Worm (Caenorhabditis elegans) whole organism, mixed stage, embryonic: ENCODE results near the gene K06H6.2.

Experiments used
- nhr-28 ChIP-seq: fragments of 150-350 bp; optimal IDR thresholded peaks from 2 replicates; lab custom pipeline; 2014; ENCODE audit warnings: missing biosample characterization, missing genetic modification characterization
- unc-62 ChIP-seq: fragments of 150-350 bp; optimal IDR thresholded peaks from 2 replicates; lab custom pipeline; 2014; ENCODE audit warnings: missing biosample characterization, missing genetic modification reagents, missing genetic modification characterization
- ztf-11 ChIP-seq: fragments of 150-350 bp; optimal IDR thresholded peaks from 2 replicates; lab custom pipeline; 2014; ENCODE audit warnings: missing biosample characterization, missing genetic modification characterization

DNA sequence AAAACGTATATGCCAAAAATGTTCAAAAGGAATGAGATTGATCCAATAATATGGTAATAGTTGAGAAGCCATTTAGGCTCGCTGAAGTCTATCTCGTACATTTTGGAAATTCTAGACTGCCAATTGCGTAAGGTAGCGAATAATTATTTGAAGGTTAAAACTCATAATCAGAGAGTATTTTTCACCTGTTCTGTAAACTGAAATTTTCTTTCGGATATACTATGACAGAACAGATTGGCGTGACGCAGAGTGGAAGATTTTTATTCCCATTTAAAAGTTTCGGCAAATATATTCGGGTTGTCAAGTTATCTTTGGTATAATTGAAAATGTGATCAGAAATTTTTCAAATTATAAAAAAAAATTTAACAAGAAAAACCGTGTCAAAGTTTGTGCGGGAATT, 17.5 kb upstream of the K06H6.2 start, which contains the start of gene sri-72:
- TF ChIP-seq unc-62 (no peak), nhr-28 (no peak), ztf-11 (tag; lab: Kevin White, UChicago) (no peak)
